Fruit fly (Drosophila melanogaster) whole organism, embryonic: ENCODE data around the gene nmdyn-D6.

Experiments used
- Abd-B ChIP-seq: fragments of 200-800 bp; sonication (Bioruptor generic); optimal IDR thresholded peaks from 2 replicates; lab custom pipeline; 2018; ENCODE audit warnings: missing biosample characterization, mild to moderate bottlenecking, missing genetic modification characterization, moderate library complexity
- CG11247 ChIP-seq: fragments of 200-800 bp; sonication (Bioruptor generic); IDR thresholded peaks from 2 replicates; pipeline ENCODE4 v1.3.6; 2022; ENCODE audit warnings: missing biosample characterization, missing genetic modification characterization
- CG11398 ChIP-seq: fragments of 200-800 bp; sonication (Bioruptor generic); optimal IDR thresholded peaks from 2 replicates; lab custom pipeline; 2016; ENCODE audit warnings: missing biosample characterization, missing genetic modification characterization
- CG13296 ChIP-seq: fragments of 200-800 bp; sonication (Bioruptor generic); optimal IDR thresholded peaks from 3 replicates; lab custom pipeline; 2018; ENCODE audit warnings: missing biosample characterization, mild to moderate bottlenecking, missing genetic modification characterization
- CG13894 ChIP-seq: fragments of 200-800 bp; sonication (Bioruptor generic); optimal IDR thresholded peaks from 3 replicates; lab custom pipeline; 2018; ENCODE audit warnings: missing biosample characterization, mild to moderate bottlenecking, missing genetic modification characterization, moderate library complexity
- CG14050 ChIP-seq: fragments of 200-800 bp; sonication (Bioruptor generic); IDR thresholded peaks from 3 replicates; pipeline ENCODE4 v1.3.6; 2022; ENCODE audit warnings: missing biosample characterization, missing genetic modification characterization
- CG14441 ChIP-seq: fragments of 200-800 bp; sonication (Bioruptor generic); IDR thresholded peaks from 2 replicates; pipeline ENCODE4 v1.3.6; 2022; ENCODE audit warnings: missing biosample characterization, missing genetic modification characterization
- CG14667 ChIP-seq: fragments of 200-800 bp; sonication (Bioruptor generic); IDR thresholded peaks from 2 replicates; pipeline ENCODE4 v1.3.6; 2022; ENCODE audit warnings: missing biosample characterization, missing genetic modification characterization
- CG15514 ChIP-seq: fragments of 200-800 bp; sonication (Bioruptor generic); optimal IDR thresholded peaks from 3 replicates; lab custom pipeline; 2017; ENCODE audit warnings: missing biosample characterization, missing genetic modification characterization, mild to moderate bottlenecking, moderate library complexity, missing genetic modification reagents
- CG15696 ChIP-seq: fragments of 200-800 bp; sonication (Bioruptor generic); optimal IDR thresholded peaks from 2 replicates; lab custom pipeline; 2019; ENCODE audit warnings: missing biosample characterization, mild to moderate bottlenecking, missing genetic modification characterization, moderate library complexity
- CG16779 ChIP-seq: fragments of 200-800 bp; sonication (Bioruptor generic); IDR thresholded peaks from 2 replicates; pipeline ENCODE4 v1.3.6; 2022; ENCODE audit warnings: missing biosample characterization, missing genetic modification characterization
- CG17385 ChIP-seq: fragments of 200-800 bp; sonication (Bioruptor generic); optimal IDR thresholded peaks from 3 replicates; lab custom pipeline; 2018; ENCODE audit warnings: missing biosample characterization, mild to moderate bottlenecking, missing genetic modification characterization
- CG17829 ChIP-seq: fragments of 200-800 bp; optimal IDR thresholded peaks from 2 replicates; lab custom pipeline; 2019; ENCODE audit warnings: missing biosample characterization, mild to moderate bottlenecking, missing genetic modification characterization, moderate library complexity
- CG17912 ChIP-seq: fragments of 200-800 bp; sonication (Bioruptor generic); optimal IDR thresholded peaks from 2 replicates; lab custom pipeline; 2018; ENCODE audit warnings: missing biosample characterization, mild to moderate bottlenecking, missing genetic modification characterization
- CG2889 ChIP-seq: fragments of 200-800 bp; sonication (Bioruptor generic); IDR thresholded peaks from 3 replicates; pipeline ENCODE4 v1.3.6; 2022; ENCODE audit warnings: missing biosample characterization, missing genetic modification characterization
- CG31388 ChIP-seq: fragments of 200-800 bp; sonication (Bioruptor generic); optimal IDR thresholded peaks from 2 replicates; lab custom pipeline; 2016; ENCODE audit warnings: missing biosample characterization, missing genetic modification characterization
- CG31441 ChIP-seq: fragments of 200-800 bp; sonication (Bioruptor generic); IDR thresholded peaks from 2 replicates; pipeline ENCODE4 v1.3.6; 2022; ENCODE audit warnings: missing biosample characterization, missing genetic modification characterization
- CG6654 ChIP-seq: fragments of 200-800 bp; sonication (Bioruptor generic); optimal IDR thresholded peaks from 2 replicates; lab custom pipeline; 2017; ENCODE audit warnings: missing biosample characterization, mild to moderate bottlenecking, missing genetic modification characterization
- CG7357 ChIP-seq: fragments of 200-800 bp; sonication (Bioruptor generic); IDR thresholded peaks from 3 replicates; pipeline ENCODE4 v1.3.6; 2022; ENCODE audit warnings: missing biosample characterization, missing genetic modification characterization
- CG7786 ChIP-seq: fragments of 200-800 bp; sonication (Bioruptor generic); optimal IDR thresholded peaks from 2 replicates; lab custom pipeline; 2016; ENCODE audit warnings: missing biosample characterization, missing genetic modification characterization
- CG8359 ChIP-seq: fragments of 200-800 bp; sonication (Bioruptor generic); optimal IDR thresholded peaks from 2 replicates; lab custom pipeline; 2017; ENCODE audit warnings: missing biosample characterization, mild to moderate bottlenecking, missing genetic modification characterization, borderline replicate concordance
- CTCF ChIP-seq: fragments of 200-800 bp; sonication (Bioruptor generic); optimal IDR thresholded peaks from 2 replicates; lab custom pipeline; 2017; ENCODE audit warnings: missing biosample characterization, mild to moderate bottlenecking, missing genetic modification characterization, moderate library complexity
- CrebB ChIP-seq: fragments of 200-800 bp; sonication (Bioruptor generic); optimal IDR thresholded peaks from 3 replicates; lab custom pipeline; 2018; ENCODE audit warnings: missing biosample characterization, mild to moderate bottlenecking, missing genetic modification characterization
- D ChIP-seq, 2 experiments: fragments of 200-800 bp in 1 of 2; fragments of >200 bp in 1 of 2; sonication (Bioruptor generic) in 1 of 2; optimal IDR thresholded peaks; 2 replicates in 1 of 2; 3 replicates in 1 of 2; lab custom pipeline; 2017; ENCODE audit warnings: mild to moderate bottlenecking in 1 of 2, missing biosample characterization in 1 of 2, missing genetic modification characterization in 1 of 2, missing genetic modification reagents in 1 of 2
- Dip3 ChIP-seq: fragments of 200-800 bp; sonication (Bioruptor generic); optimal IDR thresholded peaks from 3 replicates; lab custom pipeline; 2016; ENCODE audit warnings: missing biosample characterization, missing genetic modification characterization
- Eip74EF ChIP-seq, 2 experiments: fragments of 200-800 bp in 1 of 2; fragments of >200 bp in 1 of 2; sonication (Bioruptor generic) in 1 of 2; optimal IDR thresholded peaks; 2 replicates each; lab custom pipeline; 2017 to 2019; ENCODE audit warnings: missing biosample characterization in 2 of 2, missing genetic modification characterization in 2 of 2, mild to moderate bottlenecking in 1 of 2, moderate library complexity in 1 of 2
- HLHmδ ChIP-seq: fragments of 200-800 bp; sonication (Bioruptor generic); optimal IDR thresholded peaks from 2 replicates; lab custom pipeline; 2018; ENCODE audit warnings: missing biosample characterization, mild to moderate bottlenecking, missing genetic modification characterization, moderate library complexity
- Hey ChIP-seq: fragments of 200-800 bp; sonication (Bioruptor generic); optimal IDR thresholded peaks from 3 replicates; lab custom pipeline; 2018; ENCODE audit warnings: missing biosample characterization, mild to moderate bottlenecking, missing genetic modification characterization
- NC2β ChIP-seq: fragments of 200-800 bp; sonication (Bioruptor generic); optimal IDR thresholded peaks from 2 replicates; lab custom pipeline; 2016; ENCODE audit warnings: missing biosample characterization, missing genetic modification characterization
- NFAT ChIP-seq: fragments of 200-800 bp; sonication (Bioruptor generic); IDR thresholded peaks from 2 replicates; pipeline ENCODE4 v1.3.6; 2022; ENCODE audit warnings: missing biosample characterization, missing genetic modification characterization
- NfI ChIP-seq: fragments of 200-800 bp; sonication (Bioruptor generic); optimal IDR thresholded peaks from 3 replicates; lab custom pipeline; 2018; ENCODE audit warnings: missing biosample characterization, mild to moderate bottlenecking, missing genetic modification characterization, moderate library complexity
- Rx ChIP-seq: fragments of 200-800 bp; sonication (Bioruptor generic); IDR thresholded peaks from 2 replicates; pipeline ENCODE4 v1.3.6; 2022; ENCODE audit warnings: missing biosample characterization, missing genetic modification characterization
- Six4 ChIP-seq: fragments of 200-800 bp; sonication (Bioruptor generic); optimal IDR thresholded peaks from 2 replicates; lab custom pipeline; 2016; ENCODE audit warnings: missing biosample characterization, missing genetic modification characterization
- Sry-β ChIP-seq: fragments of 200-800 bp; sonication (Bioruptor generic); optimal IDR thresholded peaks from 2 replicates; lab custom pipeline; 2018; ENCODE audit warnings: missing biosample characterization, mild to moderate bottlenecking, missing genetic modification characterization, moderate library complexity
- Sry-δ ChIP-seq: fragments of 200-800 bp; sonication (Bioruptor generic); optimal IDR thresholded peaks from 2 replicates; lab custom pipeline; 2016; ENCODE audit warnings: missing biosample characterization, missing genetic modification characterization
- Ssrp ChIP-seq: fragments of 200-800 bp; sonication (Bioruptor generic); optimal IDR thresholded peaks from 2 replicates; lab custom pipeline; 2018; ENCODE audit warnings: missing biosample characterization, mild to moderate bottlenecking, missing genetic modification characterization, moderate library complexity
- caup ChIP-seq: fragments of 200-800 bp; sonication (Bioruptor generic); optimal IDR thresholded peaks from 3 replicates; lab custom pipeline; 2017; ENCODE audit warnings: missing biosample characterization, mild to moderate bottlenecking, missing genetic modification characterization, moderate library complexity; ENCODE audit not compliant: severe bottlenecking
- chn ChIP-seq: fragments of 200-800 bp; sonication (Bioruptor generic); optimal IDR thresholded peaks from 2 replicates; lab custom pipeline; 2016; ENCODE audit warnings: missing biosample characterization, missing genetic modification characterization
- dimm ChIP-seq: fragments of 200-800 bp; sonication (Bioruptor generic); IDR thresholded peaks from 2 replicates; pipeline ENCODE4 v1.3.6; 2022; ENCODE audit warnings: missing biosample characterization, missing genetic modification characterization
- emc ChIP-seq: fragments of 200-800 bp; sonication (Bioruptor generic); optimal IDR thresholded peaks from 2 replicates; lab custom pipeline; 2016; ENCODE audit warnings: missing biosample characterization, missing genetic modification characterization
- grau ChIP-seq: fragments of 200-800 bp; optimal IDR thresholded peaks from 3 replicates; lab custom pipeline; 2019; ENCODE audit warnings: missing biosample characterization, mild to moderate bottlenecking, missing genetic modification characterization, moderate library complexity
- hb ChIP-seq: fragments of 200-800 bp; sonication (Bioruptor generic); IDR thresholded peaks from 3 replicates; pipeline ENCODE4 v1.3.6; 2022; ENCODE audit warnings: missing biosample characterization, missing genetic modification characterization; ENCODE audit not compliant: partially characterized antibody
- hth ChIP-seq: fragments of >200 bp; optimal IDR thresholded peaks from 2 replicates; lab custom pipeline; 2017; ENCODE audit warnings: inconsistent platforms
- inv ChIP-seq: fragments of 200-800 bp; sonication (Bioruptor generic); IDR thresholded peaks from 2 replicates; pipeline ENCODE4 v1.3.6; 2022; ENCODE audit warnings: missing biosample characterization, missing genetic modification characterization; ENCODE audit not compliant: partially characterized antibody
- lov ChIP-seq, 2 experiments: fragments of 200-800 bp in 1 of 2; fragments of >200 bp in 1 of 2; sonication (Bioruptor generic) in 1 of 2; IDR thresholded peaks in 1 of 2; optimal IDR thresholded peaks in 1 of 2; 2 replicates in 1 of 2; 3 replicates in 1 of 2; pipeline versions ENCODE4 v1.3.6 to Lab custom; 2017 to 2022; ENCODE audit warnings: missing biosample characterization in 1 of 2, missing genetic modification characterization in 1 of 2
- onecut ChIP-seq: fragments of 200-800 bp; sonication (Bioruptor generic); IDR thresholded peaks from 2 replicates; pipeline ENCODE4 v1.3.6; 2022; ENCODE audit warnings: missing biosample characterization, missing genetic modification characterization
- pfk ChIP-seq: fragments of 200-800 bp; sonication (Bioruptor generic); optimal IDR thresholded peaks from 2 replicates; lab custom pipeline; 2018; ENCODE audit warnings: missing biosample characterization, mild to moderate bottlenecking, missing genetic modification characterization, moderate library complexity
- pros ChIP-seq: fragments of 200-800 bp; sonication (Bioruptor generic); optimal IDR thresholded peaks from 3 replicates; lab custom pipeline; 2019; ENCODE audit warnings: missing biosample characterization, mild to moderate bottlenecking, missing genetic modification characterization, moderate library complexity
- sens ChIP-seq: fragments of 200-800 bp; sonication (Bioruptor generic); peaks from one replicate; lab custom pipeline; 2016; ENCODE audit warnings: missing biosample characterization, missing genetic modification characterization
- tap ChIP-seq: fragments of 200-800 bp; optimal IDR thresholded peaks from 3 replicates; lab custom pipeline; 2019; ENCODE audit warnings: missing biosample characterization, mild to moderate bottlenecking, missing genetic modification characterization, moderate library complexity
- wor ChIP-seq: fragments of 200-800 bp; sonication (Bioruptor generic); IDR thresholded peaks from 2 replicates; pipeline ENCODE4 v1.3.6; 2022; ENCODE audit warnings: missing biosample characterization, missing genetic modification characterization

nmdyn-D6 gene

dm6 chrX:14622179-14622578 is 38.7 kb downstream of the nmdyn-D6 start (continued):
- no peak for TF ChIP-seq inv (GFP tag; lab: Robert Waterston, UW)
- no peak for TF ChIP-seq CG11247 (GFP tag; lab: Robert Waterston, UW)
- TF ChIP-seq Sry-δ (GFP tag; lab: Kevin White, UChicago), result no peak
- TF ChIP-seq pfk, result no peak
- no peak for TF ChIP-seq caup (GFP tag; lab: Kevin White, UChicago)
- TF ChIP-seq CG14441 (GFP tag; lab: Robert Waterston, UW), result no peak
- TF ChIP-seq emc (GFP tag; lab: Kevin White, UChicago), result no peak
- TF ChIP-seq Six4 (GFP tag; lab: Kevin White, UChicago), result peak; percentile 36
- peak; percentile 61; the same call in 1 of the 2 replicates for TF ChIP-seq CG31441 (GFP tag; lab: Robert Waterston, UW)
- TF ChIP-seq CG15696, result peak; percentile 1
- no peak for TF ChIP-seq CG16779
- TF ChIP-seq NC2β, result peak; percentile 6
- TF ChIP-seq D (optimal IDR thresholded peaks at IDR 0.05; lab: Kevin White, UChicago), result no peak
- peak; percentile 42 for TF ChIP-seq D (GFP tag; optimal IDR thresholded peaks at IDR 0.05; lab: Kevin White, UChicago)
- no peak for TF ChIP-seq CG7357 (GFP tag; lab: Robert Waterston, UW)
- no peak for TF ChIP-seq CG17912
- TF ChIP-seq Hey (tag; lab: Kevin White, UChicago), result no peak
- TF ChIP-seq Sry-β, result no peak
- TF ChIP-seq Rx (GFP tag; lab: Robert Waterston, UW), result no peak
- TF ChIP-seq chn, result peak; percentile 25
- peak; percentile 62 for TF ChIP-seq Ssrp (tag; lab: Kevin White, UChicago)
- peak; percentile 40 for TF ChIP-seq CG17385
- TF ChIP-seq NfI (GFP tag; lab: Kevin White, UChicago), result peak; percentile 35
- TF ChIP-seq tap, result no peak
- no peak for TF ChIP-seq sens (GFP tag; lab: Kevin White, UChicago)
- TF ChIP-seq grau (tag; lab: Kevin White, UChicago), result peak; percentile 36
- no peak for TF ChIP-seq CG11398 (GFP tag; lab: Kevin White, UChicago)
- TF ChIP-seq hth (lab: Kevin White, UChicago), result no peak
- TF ChIP-seq CG14667 (GFP tag; lab: Robert Waterston, UW), result no peak
- no peak for TF ChIP-seq lov (optimal IDR thresholded peaks at IDR 0.05; lab: Kevin White, UChicago)
- TF ChIP-seq lov (GFP tag; IDR thresholded peaks at IDR 0.05; lab: Robert Waterston, UW), result no peak
- no peak for TF ChIP-seq pros (GFP tag; lab: Kevin White, UChicago)
- TF ChIP-seq CG15514 (GFP tag; lab: Kevin White, UChicago), result no peak
- no peak for TF ChIP-seq CrebB (tag; lab: Kevin White, UChicago)
- TF ChIP-seq CG14050 (GFP tag; lab: Robert Waterston, UW), result no peak
- TF ChIP-seq CG2889 (GFP tag; lab: Robert Waterston, UW), result no peak
- no peak for TF ChIP-seq NFAT (GFP tag; lab: Robert Waterston, UW)
- TF ChIP-seq dimm, result no peak
- peak in 1 of 2 experiments; percentile 28 for TF ChIP-seq Eip74EF (GFP tag; optimal IDR thresholded peaks at IDR 0.05; lab: Kevin White, UChicago)
- no peak for TF ChIP-seq wor (GFP tag; lab: Robert Waterston, UW)
- TF ChIP-seq HLHmδ (GFP tag; lab: Kevin White, UChicago), result no peak
- no peak for TF ChIP-seq Abd-B
- no peak for TF ChIP-seq CG13296 (GFP tag; lab: Kevin White, UChicago)
- no peak for TF ChIP-seq onecut
- TF ChIP-seq Dip3 (GFP tag; lab: Kevin White, UChicago), result no peak
- TF ChIP-seq CG17829 (tag; lab: Kevin White, UChicago), result peak; percentile 52
- peak; percentile 5 for TF ChIP-seq CTCF (GFP tag; lab: Kevin White, UChicago)
- no peak for TF ChIP-seq CG31388 (GFP tag; lab: Kevin White, UChicago)
- TF ChIP-seq hb (GFP tag; lab: Robert Waterston, UW), result no peak
- TF ChIP-seq CG7786 (GFP tag; lab: Kevin White, UChicago), result no peak
- TF ChIP-seq CG13894 (tag; lab: Kevin White, UChicago), result no peak
- TF ChIP-seq CG6654, result peak; percentile 2
- peak; percentile 13 for TF ChIP-seq CG8359
